Fruit fly (Drosophila melanogaster): Measurements from ENCODE around the gene Capa.

dm6 chr3R:29876733-29877193 is 37.4 kb downstream of the Capa start, which contains the start of gene CG31038:
- TF ChIP-seq usp (GFP tag; optimal IDR thresholded peaks at IDR 0.05): no peak
- TF ChIP-seq pan (optimal IDR thresholded peaks at IDR 0.05): no peak
